Fruit fly (Drosophila melanogaster): Measurements from ENCODE around the gene Ulp1.

Ulp1 gene

dm6 chrX:19167586-19168403 lies 40.2 kb downstream of the Ulp1 start (continued):
- peak; percentile 44 for TF ChIP-seq Rfx (GFP tag; IDR thresholded peaks at IDR 0.05)
- no peak for TF ChIP-seq CG5953 (GFP tag; IDR thresholded peaks at IDR 0.05)
- TF ChIP-seq CG5245 (GFP tag; optimal IDR thresholded peaks at IDR 0.05) = no peak
- TF ChIP-seq abd-A (tag; optimal IDR thresholded peaks at IDR 0.05) = peak; percentile 77
- no peak for TF ChIP-seq CG10654 (GFP tag; optimal IDR thresholded peaks at IDR 0.05)
- TF ChIP-seq phol (tag; optimal IDR thresholded peaks at IDR 0.05) = no peak
- TF ChIP-seq maf-S (GFP tag; optimal IDR thresholded peaks at IDR 0.05) = no peak
- TF ChIP-seq Bgb (GFP tag; IDR thresholded peaks at IDR 0.05; ENCODE audit: partially characterized antibody) = no peak
- TF ChIP-seq CG6791 (GFP tag; IDR thresholded peaks at IDR 0.05; ENCODE audit: partially characterized antibody) = no peak
- TF ChIP-seq CG12219 (GFP tag; optimal IDR thresholded peaks at IDR 0.05) = peak; percentile 27
- no peak for TF ChIP-seq Asciz (GFP tag; optimal IDR thresholded peaks at IDR 0.05)
- TF ChIP-seq D19B (GFP tag; optimal IDR thresholded peaks at IDR 0.05) = peak; percentile 51
- TF ChIP-seq Camta (GFP tag; optimal IDR thresholded peaks at IDR 0.05) = no peak
- TF ChIP-seq prd (optimal IDR thresholded peaks at IDR 0.05) = no peak
- no peak for TF ChIP-seq prd (GFP tag; IDR thresholded peaks at IDR 0.05)
- TF ChIP-seq PHDP (tag; optimal IDR thresholded peaks at IDR 0.05) = no peak
- TF ChIP-seq mirr (GFP tag; optimal IDR thresholded peaks at IDR 0.05) = peak; percentile 39
- TF ChIP-seq sens (GFP tag) = peak; percentile 14
- TF ChIP-seq zen (tag; optimal IDR thresholded peaks at IDR 0.05) = no peak
- TF ChIP-seq CG10543 (GFP tag; optimal IDR thresholded peaks at IDR 0.05) = peak; percentile 60
- TF ChIP-seq Hmr (GFP tag; optimal IDR thresholded peaks at IDR 0.05) = peak; percentile 24
- TF ChIP-seq CG7372 (GFP tag; IDR thresholded peaks at IDR 0.05) = no peak
- no peak for TF ChIP-seq ranshi (GFP tag; IDR thresholded peaks at IDR 0.05)
- TF ChIP-seq gsb-n (tag; optimal IDR thresholded peaks at IDR 0.05) = no peak
- no peak for TF ChIP-seq CTCF (GFP tag; optimal IDR thresholded peaks at IDR 0.05)
- peak; percentile 25 for TF ChIP-seq oc (tag; optimal IDR thresholded peaks at IDR 0.05)
- TF ChIP-seq sens-2 (GFP tag; IDR thresholded peaks at IDR 0.05) = no peak
- TF ChIP-seq ttk (GFP tag; IDR thresholded peaks at IDR 0.05) = no peak
- TF ChIP-seq CG12071 (GFP tag; optimal IDR thresholded peaks at IDR 0.05) = peak; percentile 13
- TF ChIP-seq knrl (GFP tag; IDR thresholded peaks at IDR 0.05; ENCODE audit: partially characterized antibody) = no peak
- TF ChIP-seq CG2678 (tag; optimal IDR thresholded peaks at IDR 0.05) = no peak
- no peak for TF ChIP-seq CG11695 (GFP tag; IDR thresholded peaks at IDR 0.05)
- no peak for TF ChIP-seq Neu2 (GFP tag; optimal IDR thresholded peaks at IDR 0.05; ENCODE audit: borderline replicate concordance)
- no peak for TF ChIP-seq sima (GFP tag; optimal IDR thresholded peaks at IDR 0.05)
- peak; percentile 74 for TF ChIP-seq CG12769 (tag; optimal IDR thresholded peaks at IDR 0.05)
- no peak for TF ChIP-seq chn (GFP tag; optimal IDR thresholded peaks at IDR 0.05)
- TF ChIP-seq Doc3 (GFP tag; IDR thresholded peaks at IDR 0.05; ENCODE audit: partially characterized antibody) = no peak
- TF ChIP-seq inv (GFP tag; IDR thresholded peaks at IDR 0.05; ENCODE audit: partially characterized antibody) = no peak
- TF ChIP-seq Eip74EF (GFP tag; optimal IDR thresholded peaks at IDR 0.05) = no peak
- TF ChIP-seq CG10366 (GFP tag; IDR thresholded peaks at IDR 0.05) = no peak
- no peak for TF ChIP-seq CG14441 (GFP tag; IDR thresholded peaks at IDR 0.05)
- TF ChIP-seq unc-4 (GFP tag; IDR thresholded peaks at IDR 0.05; ENCODE audit: partially characterized antibody) = no peak
- TF ChIP-seq Dbx (GFP tag; IDR thresholded peaks at IDR 0.05) = 0 out of 3 replicates have a peak, but pooled peaks have one; percentile 36
- TF ChIP-seq CG7745 (tag; optimal IDR thresholded peaks at IDR 0.05) = no peak
- peak; percentile 24 for TF ChIP-seq lab (GFP tag; optimal IDR thresholded peaks at IDR 0.05)
- no peak for TF ChIP-seq ftz-f1 (GFP tag; optimal IDR thresholded peaks at IDR 0.05)
- peak; percentile 89 for TF ChIP-seq z (GFP tag; IDR thresholded peaks at IDR 0.05)
- no peak for TF ChIP-seq CG8478 (optimal IDR thresholded peaks at IDR 0.05)
- TF ChIP-seq Pdp1 (GFP tag; optimal IDR thresholded peaks at IDR 0.05) = peak in 1 of 2 experiments; percentile 48
- TF ChIP-seq HLHmδ (GFP tag; optimal IDR thresholded peaks at IDR 0.05) = peak; percentile 46

Measured in whole organism, embryonic.